Worm (Caenorhabditis elegans): Measurements from ENCODE around the gene lir-2.

The lir-2 gene

DNA sequence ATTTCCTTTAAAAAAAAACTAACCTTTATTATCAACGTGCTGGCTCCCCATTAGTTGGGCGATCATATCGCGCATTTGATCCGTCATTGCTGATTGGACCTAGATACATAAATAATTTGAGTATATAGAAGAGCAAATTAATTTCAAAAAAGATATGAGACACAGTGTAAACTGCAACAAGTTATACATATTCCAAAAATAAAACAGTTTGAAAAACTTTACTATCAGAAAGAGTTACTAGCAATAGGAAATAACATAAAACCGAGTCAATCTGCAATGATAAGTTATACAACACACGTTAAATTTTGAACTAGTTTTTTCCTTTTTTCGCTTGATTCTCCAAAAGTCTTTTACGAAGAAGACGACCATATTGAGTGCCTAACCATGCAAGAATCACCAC is 40.3 kb downstream of the lir-2 start, which contains the start of gene luc-7L:
Gene luc-7L, minus strand, starts transcription at position 101 of the 400 bp plus-strand sequence.
- TF ChIP-seq ztf-29 (GFP tag; IDR thresholded peaks at IDR 0.05) (no peak), ref-1 (GFP tag; conservative IDR thresholded peaks at IDR 0.05) (no peak), ztf-23 (GFP tag; IDR thresholded peaks at IDR 0.05) (no peak), tab-1 (GFP tag; IDR thresholded peaks at IDR 0.05) (no peak), cog-1 (tag; optimal IDR thresholded peaks at IDR 0.05) (no peak), flt-1 (GFP tag; IDR thresholded peaks at IDR 0.05) (no peak), med-1 (GFP tag; optimal IDR thresholded peaks at IDR 0.05; ENCODE audit: insufficient read depth) (no peak), klf-2 (GFP tag; conservative IDR thresholded peaks at IDR 0.05) (no peak), T22C8.4 (GFP tag; IDR thresholded peaks at IDR 0.05) (no peak)

- TF ChIP-seq tab-1 (GFP tag; IDR thresholded peaks at IDR 0.05) (peak; percentile 91), ztf-29 (GFP tag; IDR thresholded peaks at IDR 0.05) (peak; percentile 79), flt-1 (GFP tag; IDR thresholded peaks at IDR 0.05) (peak; percentile 95), ref-1 (GFP tag; conservative IDR thresholded peaks at IDR 0.05) (peak; percentile 58; the same call in 1 of the 2 replicates), ztf-23 (GFP tag; IDR thresholded peaks at IDR 0.05) (peak; percentile 93), T22C8.4 (GFP tag; IDR thresholded peaks at IDR 0.05) (peak; percentile 77), med-1 (GFP tag; optimal IDR thresholded peaks at IDR 0.05; ENCODE audit: insufficient read depth) (peak; percentile 97), klf-2 (GFP tag; conservative IDR thresholded peaks at IDR 0.05) (peak; percentile 88), cog-1 (tag; optimal IDR thresholded peaks at IDR 0.05) (peak; percentile 76)
Observed at ce11 chrII:7708540-7708939, 41.5 kb downstream of the lir-2 start, which contains the start of gene B0495.9. TSS of gene B0495.9 (minus strand) at chrII:7708710.

- TF ChIP-seq cog-1 (tag; optimal IDR thresholded peaks at IDR 0.05) (no peak), klf-2 (GFP tag; conservative IDR thresholded peaks at IDR 0.05) (no peak), ref-1 (GFP tag; conservative IDR thresholded peaks at IDR 0.05) (no peak), med-1 (GFP tag; optimal IDR thresholded peaks at IDR 0.05; ENCODE audit: insufficient read depth) (no peak), flt-1 (GFP tag; IDR thresholded peaks at IDR 0.05) (no peak), ztf-29 (GFP tag; IDR thresholded peaks at IDR 0.05) (no peak), T22C8.4 (GFP tag; IDR thresholded peaks at IDR 0.05) (no peak), tab-1 (GFP tag; IDR thresholded peaks at IDR 0.05) (no peak), ztf-23 (GFP tag; IDR thresholded peaks at IDR 0.05) (no peak)
Observed at ce11 chrII:7709301-7709754, 42.3 kb downstream of the lir-2 start, which contains the start of gene sre-1. TSS of gene sre-1 (plus strand) at chrII:7709704.

ce11 chrII:7714614-7715186 is 47.6 kb downstream of the lir-2 start:
- TF ChIP-seq cog-1 (tag; optimal IDR thresholded peaks at IDR 0.05), result no peak
- TF ChIP-seq ztf-29 (GFP tag; IDR thresholded peaks at IDR 0.05), result no peak
- no peak for TF ChIP-seq tab-1 (GFP tag; IDR thresholded peaks at IDR 0.05)
- TF ChIP-seq klf-2 (GFP tag; conservative IDR thresholded peaks at IDR 0.05), result no peak
- no peak for TF ChIP-seq ref-1 (GFP tag; conservative IDR thresholded peaks at IDR 0.05)

- TF ChIP-seq T22C8.4 (GFP tag; IDR thresholded peaks at IDR 0.05) (no peak), klf-2 (GFP tag; conservative IDR thresholded peaks at IDR 0.05) (no peak), ref-1 (GFP tag; conservative IDR thresholded peaks at IDR 0.05) (no peak), ztf-23 (GFP tag; IDR thresholded peaks at IDR 0.05) (no peak), tab-1 (GFP tag; IDR thresholded peaks at IDR 0.05) (no peak)
Observed at ce11 chrII:7716112-7716511, 49.0 kb downstream of the lir-2 start.

- no peak for TF ChIP-seq ztf-23 (GFP tag; IDR thresholded peaks at IDR 0.05)
- no peak for TF ChIP-seq flt-1 (GFP tag; IDR thresholded peaks at IDR 0.05)
- TF ChIP-seq cog-1 (tag; optimal IDR thresholded peaks at IDR 0.05), result no peak
- no peak for TF ChIP-seq tab-1 (GFP tag; IDR thresholded peaks at IDR 0.05)
- no peak for TF ChIP-seq T22C8.4 (GFP tag; IDR thresholded peaks at IDR 0.05)
- TF ChIP-seq ref-1 (GFP tag; conservative IDR thresholded peaks at IDR 0.05), result no peak
- no peak for TF ChIP-seq ztf-29 (GFP tag; IDR thresholded peaks at IDR 0.05)
- no peak for TF ChIP-seq klf-2 (GFP tag; conservative IDR thresholded peaks at IDR 0.05)
- no peak for TF ChIP-seq med-1 (GFP tag; optimal IDR thresholded peaks at IDR 0.05; ENCODE audit: insufficient read depth)
Observed at ce11 chrII:7718491-7718890, 51.4 kb downstream of the lir-2 start, which contains the start of gene cpna-5. TSS of gene cpna-5 (minus strand) at chrII:7718591.

ce11 chrII:7719039-7719438 is 52.0 kb downstream of the lir-2 start:
- TF ChIP-seq klf-2 (GFP tag; conservative IDR thresholded peaks at IDR 0.05), result no peak
- TF ChIP-seq T22C8.4 (GFP tag; IDR thresholded peaks at IDR 0.05), result no peak

- TF ChIP-seq klf-2 (GFP tag; conservative IDR thresholded peaks at IDR 0.05) (no peak), ref-1 (GFP tag; conservative IDR thresholded peaks at IDR 0.05) (no peak), ztf-29 (GFP tag; IDR thresholded peaks at IDR 0.05) (no peak), T22C8.4 (GFP tag; IDR thresholded peaks at IDR 0.05) (no peak), ztf-23 (GFP tag; IDR thresholded peaks at IDR 0.05) (no peak), med-1 (GFP tag; optimal IDR thresholded peaks at IDR 0.05; ENCODE audit: insufficient read depth) (no peak), cog-1 (tag; optimal IDR thresholded peaks at IDR 0.05) (no peak), flt-1 (GFP tag; IDR thresholded peaks at IDR 0.05) (no peak), tab-1 (GFP tag; IDR thresholded peaks at IDR 0.05) (no peak)
Observed at ce11 chrII:7720479-7720878, 53.4 kb downstream of the lir-2 start.
